Fruit fly (Drosophila melanogaster): ENCODE measurements around the gene Kdm5.
A peak's percentile ranks its signal among the peaks of the same experiment; 100 is the strongest.

Kdm5 gene

DNA sequence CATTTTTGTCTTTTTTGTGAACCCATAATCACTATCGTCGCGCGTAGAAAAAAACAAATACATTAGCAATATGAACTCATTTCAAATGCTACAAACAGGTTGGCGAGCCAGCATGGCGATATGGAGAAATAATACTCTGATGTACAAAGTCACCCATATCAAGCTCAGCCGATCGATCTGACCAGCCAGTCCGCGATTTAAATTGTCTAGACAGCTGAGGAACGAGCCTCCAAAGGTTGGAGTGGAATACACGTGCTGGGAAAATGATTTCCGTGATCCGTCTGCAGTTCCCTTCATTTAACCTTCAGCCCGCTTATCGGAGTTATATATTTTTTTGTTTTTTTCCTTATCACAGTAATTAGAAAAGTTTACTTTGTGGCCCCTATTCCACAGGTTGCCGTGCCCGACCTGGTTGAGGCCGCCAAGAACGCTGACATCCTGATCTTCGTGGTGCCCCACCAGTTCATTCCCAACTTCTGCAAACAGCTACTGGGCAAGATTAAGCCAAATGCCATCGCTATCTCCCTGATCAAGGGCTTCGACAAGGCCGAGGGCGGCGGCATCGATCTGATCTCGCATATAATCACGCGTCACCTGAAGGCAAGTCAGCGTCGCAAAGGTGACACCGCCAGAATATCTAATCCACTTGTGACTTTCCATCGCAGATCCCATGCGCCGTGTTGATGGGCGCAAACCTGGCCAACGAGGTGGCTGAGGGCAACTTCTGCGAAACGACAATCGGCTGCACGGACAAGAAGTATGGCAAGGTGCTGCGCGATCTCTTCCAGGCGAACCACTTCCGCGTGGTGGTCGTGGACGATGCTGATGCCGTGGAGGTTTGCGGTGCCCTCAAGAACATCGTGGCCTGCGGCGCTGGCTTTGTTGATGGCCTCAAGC is 53.4 kb downstream of the Kdm5 start:
- no peak for TF ChIP-seq CG17801 (GFP tag; optimal IDR thresholded peaks at IDR 0.05; ENCODE audit: partially characterized antibody)

DNA sequence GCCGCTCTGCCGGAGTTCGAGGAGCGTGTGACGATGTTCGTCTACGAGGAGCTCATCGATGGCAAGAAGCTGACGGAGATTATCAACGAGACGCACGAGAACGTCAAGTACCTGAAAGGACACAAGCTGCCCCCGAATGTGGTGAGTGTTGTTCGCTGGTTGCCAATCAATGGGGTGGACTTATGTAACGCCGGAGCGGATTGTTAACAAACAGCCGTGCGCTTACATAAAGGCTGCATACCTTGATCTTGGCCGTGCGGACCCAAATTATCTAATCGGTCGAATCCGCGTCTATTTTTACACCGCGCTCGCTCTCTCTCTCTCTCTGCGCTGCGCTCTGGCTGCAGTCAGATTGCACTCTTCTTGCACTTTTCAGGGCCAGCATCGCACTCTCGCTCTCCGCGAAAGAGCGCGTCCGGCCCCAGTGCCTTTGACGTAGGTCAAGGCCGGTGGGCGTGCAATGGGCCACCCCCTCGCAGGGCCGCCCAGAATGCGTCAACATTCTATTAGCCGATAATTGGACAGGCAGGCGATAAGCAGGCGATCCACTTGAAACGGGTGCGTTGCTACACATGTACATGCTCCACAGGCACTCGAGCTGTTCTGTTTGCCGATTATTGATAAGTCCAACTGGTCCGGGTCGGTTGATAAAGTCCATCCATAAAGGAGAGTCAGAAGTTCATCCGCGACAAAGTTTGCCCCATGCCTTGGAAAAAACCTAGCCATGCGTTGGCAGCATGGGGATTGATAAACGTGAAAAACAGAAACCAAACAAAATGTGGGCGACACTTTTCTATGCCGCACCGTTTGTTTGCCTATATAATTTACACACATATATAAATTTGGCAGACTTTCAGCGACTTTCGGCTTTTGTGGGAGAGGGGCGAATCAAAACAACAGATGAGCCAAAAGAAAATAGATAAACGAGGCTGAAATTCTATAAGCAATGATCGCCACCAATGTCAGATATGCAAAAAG is 54.7 kb downstream of the Kdm5 start:
- no peak for TF ChIP-seq CG17801 (GFP tag; optimal IDR thresholded peaks at IDR 0.05; ENCODE audit: partially characterized antibody)

DNA sequence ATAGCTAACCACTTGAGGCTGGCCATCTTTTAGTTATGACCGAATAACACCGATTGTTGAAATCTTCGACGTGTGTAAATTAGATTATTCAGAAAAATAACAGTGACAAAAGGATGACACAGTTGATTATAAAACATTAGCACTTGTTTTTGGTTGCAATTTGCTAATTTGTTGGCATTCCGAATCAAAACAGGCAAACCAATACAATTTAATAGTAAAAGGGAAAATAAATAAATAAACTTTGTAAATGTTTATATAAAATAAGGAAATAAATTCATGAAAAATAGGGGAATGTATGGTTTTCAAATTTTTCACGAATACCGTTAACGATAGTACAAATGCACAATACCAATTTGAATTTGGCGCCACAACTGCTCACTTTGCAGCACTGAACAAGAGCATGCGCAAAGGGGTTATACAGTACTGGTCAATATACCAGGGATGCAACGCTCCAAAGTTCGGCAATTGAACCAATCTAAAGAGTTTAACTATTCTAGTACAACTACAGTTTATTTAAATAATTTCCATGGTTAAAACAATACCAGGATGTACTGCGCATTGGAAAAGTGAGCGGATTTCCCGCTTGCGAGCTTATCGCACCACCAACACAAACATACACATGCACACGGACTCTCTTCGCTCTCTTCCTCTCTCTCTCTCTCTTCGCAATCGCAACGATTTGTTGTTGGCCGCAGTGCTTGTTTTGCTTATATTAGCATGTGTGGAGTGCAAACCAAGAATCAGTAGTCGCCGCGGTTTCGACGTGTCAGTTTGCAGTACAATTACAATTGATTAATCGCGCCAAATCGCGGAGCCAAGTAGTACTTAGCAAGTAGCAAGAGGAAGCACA is 55.8 kb downstream of the Kdm5 start, which contains the start of the genes Sfp26Ad and Gpdh1:
TSS of gene Sfp26Ad (minus strand) at position 76 of the 850 bp plus-strand sequence.
TSS of gene Gpdh1 (plus strand) at position 415 of the 850 bp plus-strand sequence.
- TF ChIP-seq CG17801 (GFP tag; optimal IDR thresholded peaks at IDR 0.05; ENCODE audit: partially characterized antibody), result peak; percentile 80
